Fruit fly (Drosophila melanogaster): ENCODE data around the gene RFeSP.

The RFeSP gene

DNA sequence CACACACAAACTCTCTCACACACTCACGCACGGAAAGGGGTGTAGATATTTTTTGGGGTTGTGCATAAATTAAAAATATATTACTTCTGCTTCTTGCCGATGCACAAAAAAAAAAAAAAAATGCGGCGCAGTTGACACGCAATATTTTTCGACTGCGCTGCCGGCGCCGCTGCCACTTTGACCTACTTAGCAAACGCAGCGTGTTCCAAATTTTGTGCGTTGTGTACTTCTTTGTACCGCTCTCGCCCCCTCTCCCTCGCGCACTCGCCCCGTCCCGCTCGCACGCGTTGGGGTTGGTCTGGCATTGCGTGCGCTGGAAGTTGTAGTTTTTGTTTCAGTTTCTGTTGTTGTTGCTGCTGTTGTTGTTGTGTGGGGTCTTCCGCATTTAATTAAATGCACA, 40.3 kb upstream of the RFeSP start:
- TF ChIP-seq bab2 (GFP tag; optimal IDR thresholded peaks at IDR 0.05): peak; percentile 8
- TF ChIP-seq CG32767 (GFP tag; IDR thresholded peaks at IDR 0.05): peak; percentile 82
- no peak for TF ChIP-seq CG3838 (GFP tag; optimal IDR thresholded peaks at IDR 0.05)
- peak; percentile 52 for TF ChIP-seq CG32532 (GFP tag; IDR thresholded peaks at IDR 0.05)
- TF ChIP-seq CG8924 (tag; optimal IDR thresholded peaks at IDR 0.05): peak; percentile 29
- TF ChIP-seq da (GFP tag; optimal IDR thresholded peaks at IDR 0.05): no peak
- TF ChIP-seq Hr39 (optimal IDR thresholded peaks at IDR 0.05): no peak
- TF ChIP-seq ewg (GFP tag; optimal IDR thresholded peaks at IDR 0.05): peak; percentile 5
- no peak for TF ChIP-seq gfzf (GFP tag; optimal IDR thresholded peaks at IDR 0.05)
- TF ChIP-seq row (GFP tag; IDR thresholded peaks at IDR 0.05): 0 out of 3 replicates have a peak, but pooled peaks have one; percentile 13
- TF ChIP-seq CG13424 (tag; optimal IDR thresholded peaks at IDR 0.05): no peak
- TF ChIP-seq pros (GFP tag; optimal IDR thresholded peaks at IDR 0.05): peak; percentile 89
- peak; percentile 88 for TF ChIP-seq CG1832 (GFP tag; optimal IDR thresholded peaks at IDR 0.05)
- TF ChIP-seq CG14441 (GFP tag; IDR thresholded peaks at IDR 0.05): peak; percentile 40
- peak; percentile 17 for TF ChIP-seq ftz-f1 (GFP tag; optimal IDR thresholded peaks at IDR 0.05)
- TF ChIP-seq CHES-1-like (GFP tag; optimal IDR thresholded peaks at IDR 0.05): peak; percentile 3
- peak; percentile 26; the same call in 1 of the 2 replicates for TF ChIP-seq slbo (GFP tag; IDR thresholded peaks at IDR 0.05)
- TF ChIP-seq ranshi (GFP tag; IDR thresholded peaks at IDR 0.05): peak; percentile 19; the same call in 1 of the 2 replicates
- peak; percentile 28 for TF ChIP-seq MTF-1 (GFP tag; optimal IDR thresholded peaks at IDR 0.05; ENCODE audit: borderline replicate concordance)
- TF ChIP-seq CG6854 (GFP tag; optimal IDR thresholded peaks at IDR 0.05): no peak
- TF ChIP-seq abd-A (tag; optimal IDR thresholded peaks at IDR 0.05): peak; percentile 61
- peak; percentile 12 for TF ChIP-seq stwl (tag; optimal IDR thresholded peaks at IDR 0.05)
- TF ChIP-seq nerfin-1 (tag; optimal IDR thresholded peaks at IDR 0.05): peak; percentile 27
- no peak for TF ChIP-seq CG3726 (GFP tag; IDR thresholded peaks at IDR 0.05)
- TF ChIP-seq lov (optimal IDR thresholded peaks at IDR 0.05): no peak
- peak; percentile 53; the same call in 1 of the 3 replicates for TF ChIP-seq lov (GFP tag; IDR thresholded peaks at IDR 0.05)
- TF ChIP-seq CG3407 (GFP tag; optimal IDR thresholded peaks at IDR 0.05): no peak
- peak; percentile 81 for TF ChIP-seq CG17385 (GFP tag; optimal IDR thresholded peaks at IDR 0.05)
- peak; percentile 2 for TF ChIP-seq CG17829 (tag; optimal IDR thresholded peaks at IDR 0.05)
- no peak for TF ChIP-seq crc (GFP tag; optimal IDR thresholded peaks at IDR 0.05)
- peak; percentile 62 for TF ChIP-seq chm (GFP tag; IDR thresholded peaks at IDR 0.05)
- TF ChIP-seq lab (GFP tag; optimal IDR thresholded peaks at IDR 0.05): peak; percentile 38
- peak; percentile 52 for TF ChIP-seq CG7745 (tag; optimal IDR thresholded peaks at IDR 0.05)
- peak; percentile 8 for TF ChIP-seq scrt (GFP tag; optimal IDR thresholded peaks at IDR 0.05)
- TF ChIP-seq Eip74EF (GFP tag; optimal IDR thresholded peaks at IDR 0.05): peak in 1 of 2 experiments; percentile 58
- no peak for TF ChIP-seq gcm (GFP tag; optimal IDR thresholded peaks at IDR 0.05)
- TF ChIP-seq CG9727 (GFP tag; optimal IDR thresholded peaks at IDR 0.05): no peak
- peak; percentile 33 for TF ChIP-seq sug (tag; optimal IDR thresholded peaks at IDR 0.05)
- TF ChIP-seq rib (GFP tag; IDR thresholded peaks at IDR 0.05): peak; percentile 59; the same call in 1 of the 2 replicates
- TF ChIP-seq CG4360 (GFP tag; IDR thresholded peaks at IDR 0.05): peak; percentile 99
- TF ChIP-seq Trl (optimal IDR thresholded peaks at IDR 0.05): no peak
- TF ChIP-seq Trl (GFP tag; optimal IDR thresholded peaks at IDR 0.05): peak; percentile 16
- no peak for TF ChIP-seq Drgx (GFP tag; IDR thresholded peaks at IDR 0.05)
- peak in 1 of 2 experiments; percentile 58 for TF ChIP-seq Pdp1 (GFP tag; optimal IDR thresholded peaks at IDR 0.05)
- no peak for TF ChIP-seq z (GFP tag; IDR thresholded peaks at IDR 0.05)
- peak; percentile 7 for TF ChIP-seq CG12219 (GFP tag; optimal IDR thresholded peaks at IDR 0.05)
- peak; percentile 89 for TF ChIP-seq kni (GFP tag; optimal IDR thresholded peaks at IDR 0.05)
- 0 out of 2 replicates have a peak, but pooled peaks have one; percentile 9 for TF ChIP-seq Atf6 (GFP tag; IDR thresholded peaks at IDR 0.05)
- no peak for TF ChIP-seq CG1602 (GFP tag; optimal IDR thresholded peaks at IDR 0.05)
- no peak for TF ChIP-seq CG1792 (GFP tag; optimal IDR thresholded peaks at IDR 0.05)
- TF ChIP-seq chinmo (GFP tag; IDR thresholded peaks at IDR 0.05; ENCODE audit: partially characterized antibody): peak; percentile 100

Measured in whole organism, embryonic.